Worm (Caenorhabditis elegans) whole organism, L4 larva: ENCODE measurements around the gene F44G4.7.

ENCODE experiments used
- Y75B8A.6 ChIP-seq: fragments of 200-800 bp; sonication (Bioruptor generic); IDR thresholded peaks from 2 replicates; pipeline ENCODE4 v1.3.6; 2022; ENCODE audit warnings: missing genetic modification reagents, missing genetic modification characterization, missing compliant biosample characterization
- aly-2 ChIP-seq: sonication (generic microtip); optimal IDR thresholded peaks from 2 replicates; lab custom pipeline; 2018; ENCODE audit warnings: missing biosample characterization, missing genetic modification characterization
- ces-1 ChIP-seq: fragments of 150-350 bp; sonication (generic microtip); optimal IDR thresholded peaks from 4 replicates; lab custom pipeline; 2014; ENCODE audit warnings: missing biosample characterization, missing genetic modification reagents, missing genetic modification characterization
- dmd-9 ChIP-seq: fragments of 200-800 bp; sonication (Bioruptor generic); IDR thresholded peaks from 2 replicates; pipeline ENCODE4 v1.3.6; 2022; ENCODE audit warnings: missing genetic modification reagents, missing genetic modification characterization, missing compliant biosample characterization
- nhr-10 ChIP-seq: fragments of 150-350 bp; optimal IDR thresholded peaks from 2 replicates; lab custom pipeline; 2014; ENCODE audit warnings: missing biosample characterization, missing genetic modification characterization
- pha-4 ChIP-seq, 2 experiments: fragments of 150-350 bp in 1 of 2; fragments of 200-800 bp in 1 of 2; sonication (Bioruptor generic) in 1 of 2; IDR thresholded peaks in 1 of 2; optimal IDR thresholded peaks in 1 of 2; 2 replicates each; pipeline versions ENCODE4 v1.3.6 to Lab custom; 2014 to 2022; ENCODE audit warnings: missing genetic modification characterization in 2 of 2, missing genetic modification reagents in 2 of 2, missing biosample characterization in 1 of 2, missing compliant biosample characterization in 1 of 2
- pqm-1 ChIP-seq: sonication (generic microtip); optimal IDR thresholded peaks from 2 replicates; lab custom pipeline; 2017; ENCODE audit warnings: missing biosample characterization, missing genetic modification characterization
- rbr-2 ChIP-seq: sonication (generic microtip); optimal IDR thresholded peaks from 2 replicates; lab custom pipeline; 2016; ENCODE audit warnings: missing genotype, missing genetic modification characterization, missing compliant biosample characterization
- ztf-11 ChIP-seq: fragments of 150-350 bp; optimal IDR thresholded peaks from 2 replicates; lab custom pipeline; 2014; ENCODE audit warnings: missing biosample characterization, missing genetic modification characterization

DNA sequence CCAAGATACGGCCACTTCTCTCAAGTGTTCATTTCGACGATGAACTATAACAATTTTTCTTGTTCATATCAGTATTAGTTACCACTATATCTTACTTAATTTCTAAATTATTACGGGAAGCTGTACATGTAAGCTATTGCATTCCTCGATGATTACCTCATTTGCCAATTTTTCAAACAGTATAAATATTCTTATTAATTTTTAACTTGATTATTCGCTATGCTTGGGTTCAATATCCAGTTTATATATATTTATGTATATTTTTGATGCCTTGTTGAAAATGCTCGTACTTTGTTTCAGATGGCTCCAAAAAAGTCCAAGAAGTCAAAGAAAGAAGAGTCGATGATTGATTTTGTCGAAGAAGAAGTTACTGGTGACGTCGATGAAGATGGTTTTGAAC, 10.6 kb downstream of the F44G4.7 start, which contains the start of gene F44G4.1:
- TF ChIP-seq aly-2 (tag; lab: Kevin White, UChicago) (no peak), Y75B8A.6 (GFP tag; lab: Robert Waterston, UW) (no peak), dmd-9 (GFP tag; lab: Robert Waterston, UW) (no peak), pqm-1 (tag; lab: Kevin White, UChicago) (no peak), nhr-10 (no peak), rbr-2 (tag; lab: Kevin White, UChicago) (no peak), ces-1 (no peak), pha-4 (GFP tag; IDR thresholded peaks at IDR 0.05; lab: Robert Waterston, UW) (no peak), pha-4 (tag; optimal IDR thresholded peaks at IDR 0.05; lab: Kevin White, UChicago) (no peak), ztf-11 (tag; lab: Kevin White, UChicago) (no peak)
